Worm (Caenorhabditis elegans): ENCODE results near the gene ceh-20.
A peak's percentile ranks its signal among the peaks of the same experiment; 100 is the strongest.

DNA sequence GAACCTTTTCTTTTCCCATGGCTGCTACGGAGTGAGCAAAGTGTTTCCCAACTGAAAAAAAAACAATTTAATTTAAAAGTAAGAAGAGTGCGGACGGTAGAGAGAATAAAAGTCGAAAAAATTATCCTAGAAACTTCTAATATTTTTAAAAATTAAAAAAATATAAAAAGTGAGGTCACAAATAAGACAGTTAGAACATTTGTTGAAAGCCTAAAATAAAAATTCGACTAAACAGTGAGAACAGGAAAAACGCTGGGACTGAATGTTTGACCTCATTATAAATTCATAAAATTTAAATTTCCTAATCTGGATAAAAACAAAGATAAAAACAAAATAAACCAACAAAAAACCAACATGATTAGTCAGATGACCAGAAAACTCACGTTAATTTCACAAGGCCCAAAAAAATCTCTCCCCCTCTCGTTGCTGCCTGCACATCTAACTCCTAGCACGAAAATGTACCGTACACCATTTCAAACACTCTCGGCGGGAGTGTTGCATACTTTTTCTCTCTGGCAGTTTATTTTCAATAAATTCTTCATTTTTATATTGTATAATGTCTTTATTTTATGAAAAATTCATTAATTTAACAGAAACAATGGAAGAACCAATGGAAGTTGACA lies 7.9 kb upstream of the ceh-20 start, which contains the start of the genes eef-1A.1 and rfc-4:
- TF ChIP-seq sea-2 (GFP tag; optimal IDR thresholded peaks at IDR 0.05) (no peak), nhr-77 (tag; optimal IDR thresholded peaks at IDR 0.05) (peak; percentile 19), ceh-82 (tag; optimal IDR thresholded peaks at IDR 0.05) (peak; percentile 72), ztf-4 (tag; optimal IDR thresholded peaks at IDR 0.05) (peak; percentile 60), nhr-12 (tag; optimal IDR thresholded peaks at IDR 0.05) (no peak), nhr-25 (tag; optimal IDR thresholded peaks at IDR 0.05) (peak; percentile 98), aly-2 (tag; optimal IDR thresholded peaks at IDR 0.05) (peak; percentile 59), hmg-11 (tag; optimal IDR thresholded peaks at IDR 0.05) (peak; percentile 85)

All from whole organism, L3 larva.